Fruit fly (Drosophila melanogaster) whole organism, embryonic: ENCODE data around the gene uncNacbeta.
A peak's percentile ranks its signal among the peaks of the same experiment; 100 is the strongest.

Experiments used
- Antp ChIP-seq: fragments of 200-800 bp; sonication (Bioruptor generic); optimal IDR thresholded peaks from 3 replicates; lab custom pipeline; 2016; ENCODE audit warnings: missing biosample characterization, missing genetic modification characterization
- Awh ChIP-seq: fragments of 200-800 bp; sonication (Bioruptor generic); IDR thresholded peaks from 2 replicates; pipeline ENCODE4, ENCODE4 v1.3.6; 2022; ENCODE audit warnings: missing biosample characterization, missing genetic modification characterization
- CG10543 ChIP-seq: fragments of 200-800 bp; sonication (Bioruptor generic); optimal IDR thresholded peaks from 3 replicates; lab custom pipeline; 2017; ENCODE audit warnings: missing biosample characterization, mild to moderate bottlenecking, missing genetic modification characterization, moderate library complexity
- CG11085 ChIP-seq: fragments of 200-800 bp; sonication (Bioruptor generic); IDR thresholded peaks from 2 replicates; pipeline ENCODE4 v1.3.6; 2022; ENCODE audit warnings: missing biosample characterization, missing genetic modification characterization
- CG11398 ChIP-seq: fragments of 200-800 bp; sonication (Bioruptor generic); optimal IDR thresholded peaks from 2 replicates; lab custom pipeline; 2016; ENCODE audit warnings: missing biosample characterization, missing genetic modification characterization
- CG11456 ChIP-seq: fragments of 200-800 bp; sonication (Bioruptor generic); IDR thresholded peaks from 3 replicates; pipeline ENCODE4 v1.3.6; 2022; ENCODE audit warnings: missing biosample characterization, missing genetic modification characterization
- CG12071 ChIP-seq: fragments of 200-800 bp; sonication (Bioruptor generic); optimal IDR thresholded peaks from 3 replicates; lab custom pipeline; 2018; ENCODE audit warnings: missing biosample characterization, mild to moderate bottlenecking, missing genetic modification characterization
- CG12299 ChIP-seq: fragments of 200-800 bp; sonication (Bioruptor generic); optimal IDR thresholded peaks from 2 replicates; lab custom pipeline; 2018; ENCODE audit warnings: missing biosample characterization, mild to moderate bottlenecking, missing genetic modification characterization
- CG12659 ChIP-seq: fragments of 200-800 bp; sonication (Bioruptor generic); optimal IDR thresholded peaks from 3 replicates; lab custom pipeline; 2017; ENCODE audit warnings: mild to moderate bottlenecking, missing biosample characterization, missing genetic modification reagents, missing genetic modification characterization
- CG12744 ChIP-seq: fragments of 200-800 bp; sonication (Bioruptor generic); optimal IDR thresholded peaks from 2 replicates; lab custom pipeline; 2016; ENCODE audit warnings: missing biosample characterization, missing genetic modification characterization
- CG13624 ChIP-seq: fragments of 200-800 bp; sonication (Bioruptor generic); optimal IDR thresholded peaks from 2 replicates; lab custom pipeline; 2016; ENCODE audit warnings: missing biosample characterization, missing genetic modification characterization
- CG17328 ChIP-seq: fragments of 200-800 bp; sonication (Bioruptor generic); IDR thresholded peaks from 2 replicates; pipeline ENCODE4 v1.3.6; 2022; ENCODE audit warnings: missing biosample characterization, missing genetic modification characterization
- CG17359 ChIP-seq: fragments of 200-800 bp; sonication (Bioruptor generic); optimal IDR thresholded peaks from 3 replicates; lab custom pipeline; 2018; ENCODE audit warnings: missing biosample characterization, mild to moderate bottlenecking, missing genetic modification characterization, moderate library complexity
- CG2116 ChIP-seq: fragments of 200-800 bp; sonication (Bioruptor generic); optimal IDR thresholded peaks from 3 replicates; lab custom pipeline; 2018; ENCODE audit warnings: missing biosample characterization, mild to moderate bottlenecking, missing genetic modification characterization
- CG3065 ChIP-seq: fragments of 200-800 bp; sonication (Bioruptor generic); optimal IDR thresholded peaks from 2 replicates; lab custom pipeline; 2016; ENCODE audit warnings: missing biosample characterization, missing genetic modification characterization
- CG31224 ChIP-seq: fragments of 200-800 bp; sonication (Bioruptor generic); IDR thresholded peaks from 2 replicates; pipeline ENCODE4 v1.3.6; 2022; ENCODE audit warnings: missing biosample characterization, missing genetic modification characterization
- CG3847 ChIP-seq: fragments of 200-800 bp; sonication (Bioruptor generic); IDR thresholded peaks from 2 replicates; pipeline ENCODE4 v1.3.6; 2022; ENCODE audit warnings: missing biosample characterization, missing genetic modification characterization
- CG4820 ChIP-seq: fragments of 200-800 bp; sonication (Bioruptor generic); optimal IDR thresholded peaks from 3 replicates; lab custom pipeline; 2016; ENCODE audit warnings: missing biosample characterization, missing genetic modification characterization
- CG5245 ChIP-seq: fragments of 200-800 bp; sonication (Bioruptor generic); optimal IDR thresholded peaks from 3 replicates; lab custom pipeline; 2016; ENCODE audit warnings: missing biosample characterization, missing genetic modification characterization
- CG6654 ChIP-seq: fragments of 200-800 bp; sonication (Bioruptor generic); optimal IDR thresholded peaks from 2 replicates; lab custom pipeline; 2017; ENCODE audit warnings: missing biosample characterization, mild to moderate bottlenecking, missing genetic modification characterization
- CG6683 ChIP-seq: fragments of 200-800 bp; sonication (Bioruptor generic); optimal IDR thresholded peaks from 2 replicates; lab custom pipeline; 2017; ENCODE audit warnings: missing biosample characterization, mild to moderate bottlenecking, missing genetic modification characterization, missing genetic modification reagents
- CG9215 ChIP-seq: fragments of 200-800 bp; sonication (Bioruptor generic); IDR thresholded peaks from 2 replicates; pipeline ENCODE4 v1.3.6; 2022; ENCODE audit warnings: missing biosample characterization, missing genetic modification characterization
- CG9817 ChIP-seq: fragments of 200-800 bp; sonication (Bioruptor generic); optimal IDR thresholded peaks from 2 replicates; lab custom pipeline; 2018; ENCODE audit warnings: missing biosample characterization, mild to moderate bottlenecking, missing genetic modification characterization, moderate library complexity
- CoRest ChIP-seq: fragments of 200-800 bp; sonication (Bioruptor generic); optimal IDR thresholded peaks from 3 replicates; lab custom pipeline; 2018; ENCODE audit warnings: missing biosample characterization, mild to moderate bottlenecking, missing genetic modification characterization, moderate library complexity
- Dad ChIP-seq: fragments of 200-800 bp; sonication (Bioruptor generic); optimal IDR thresholded peaks from 3 replicates; lab custom pipeline; 2016; ENCODE audit warnings: missing biosample characterization, missing genetic modification characterization
- Dip2 ChIP-seq: fragments of 200-800 bp; sonication (Bioruptor generic); IDR thresholded peaks from 2 replicates; pipeline ENCODE4 v1.3.6; 2022; ENCODE audit warnings: missing biosample characterization, missing genetic modification characterization
- Drgx ChIP-seq: fragments of 200-800 bp; sonication (Bioruptor generic); IDR thresholded peaks from 2 replicates; pipeline ENCODE4 v1.3.6; 2022; ENCODE audit warnings: missing biosample characterization, missing genetic modification characterization
- E2f2 ChIP-seq: fragments of 200-800 bp; sonication (Bioruptor generic); IDR thresholded peaks from 2 replicates; pipeline ENCODE4 v1.3.6; 2022; ENCODE audit warnings: missing biosample characterization, missing genetic modification characterization
- Ets65A ChIP-seq: fragments of 200-800 bp; sonication (Bioruptor generic); peaks from one replicate; lab custom pipeline; 2016; ENCODE audit warnings: missing biosample characterization, missing genetic modification characterization
- HLH3B ChIP-seq: fragments of 200-800 bp; sonication (Bioruptor generic); IDR thresholded peaks from 2 replicates; pipeline ENCODE4 v1.3.6; 2022; ENCODE audit warnings: missing biosample characterization, missing genetic modification characterization
- HLH4C ChIP-seq: fragments of 200-800 bp; sonication (Bioruptor generic); IDR thresholded peaks from 3 replicates; pipeline ENCODE4 v1.3.6; 2022; ENCODE audit warnings: missing biosample characterization, missing genetic modification characterization; ENCODE audit not compliant: partially characterized antibody
- Optix ChIP-seq: fragments of 200-800 bp; sonication (Bioruptor generic); IDR thresholded peaks from 3 replicates; pipeline ENCODE4 v1.3.6; 2022; ENCODE audit warnings: missing biosample characterization, missing genetic modification characterization
- Scr ChIP-seq: fragments of 200-800 bp; sonication (Bioruptor generic); IDR thresholded peaks from 2 replicates; pipeline ENCODE4 v1.3.6; 2022; ENCODE audit warnings: missing biosample characterization, missing genetic modification characterization; ENCODE audit not compliant: partially characterized antibody
- Stat92E ChIP-seq, 3 experiments: fragments of >200 bp in 2 of 3; fragments of 200-800 bp in 1 of 3; sonication (Bioruptor generic) in 1 of 3; optimal IDR thresholded peaks; 2 replicates each; lab custom pipeline; 2017 to 2019; ENCODE audit warnings: missing biosample characterization in 3 of 3, missing genetic modification characterization in 3 of 3, mild to moderate bottlenecking in 1 of 3, moderate library complexity in 1 of 3
- Vsx1 ChIP-seq: fragments of 200-800 bp; sonication (Bioruptor generic); optimal IDR thresholded peaks from 2 replicates; lab custom pipeline; 2017; ENCODE audit warnings: missing biosample characterization, mild to moderate bottlenecking, missing genetic modification characterization, missing genetic modification reagents
- al ChIP-seq: fragments of 200-800 bp; sonication (Bioruptor generic); IDR thresholded peaks from 2 replicates; pipeline ENCODE4 v1.3.6; 2022; ENCODE audit warnings: missing biosample characterization, missing genetic modification characterization
- ems ChIP-seq: fragments of 200-800 bp; sonication (Bioruptor generic); optimal IDR thresholded peaks from 3 replicates; lab custom pipeline; 2016; ENCODE audit warnings: missing biosample characterization, missing genetic modification characterization
- gt ChIP-seq: fragments of 200-800 bp; sonication (Bioruptor generic); IDR thresholded peaks from 2 replicates; pipeline ENCODE4 v1.3.6; 2022; ENCODE audit warnings: missing biosample characterization, missing genetic modification characterization
- her ChIP-seq: fragments of 200-800 bp; sonication (Bioruptor generic); optimal IDR thresholded peaks from 2 replicates; lab custom pipeline; 2016; ENCODE audit warnings: missing biosample characterization, missing genetic modification characterization
- mirr ChIP-seq: fragments of 200-800 bp; sonication (Bioruptor generic); optimal IDR thresholded peaks from 3 replicates; lab custom pipeline; 2018; ENCODE audit warnings: missing biosample characterization, mild to moderate bottlenecking, missing genetic modification characterization
- nerfin-2 ChIP-seq: fragments of 200-800 bp; sonication (Bioruptor generic); IDR thresholded peaks from 2 replicates; pipeline ENCODE4 v1.3.6; 2022; ENCODE audit warnings: missing biosample characterization, missing genetic modification characterization; ENCODE audit not compliant: partially characterized antibody
- pnt ChIP-seq: fragments of 200-800 bp; sonication (Bioruptor generic); optimal IDR thresholded peaks from 3 replicates; lab custom pipeline; 2016; ENCODE audit warnings: missing biosample characterization, missing genetic modification characterization
- ro ChIP-seq: fragments of 200-800 bp; sonication (Bioruptor generic); IDR thresholded peaks from 2 replicates; pipeline ENCODE4 v1.3.6; 2022; ENCODE audit warnings: missing biosample characterization, missing genetic modification characterization
- sd ChIP-seq: fragments of 200-800 bp; sonication (Bioruptor generic); optimal IDR thresholded peaks from 3 replicates; lab custom pipeline; 2018; ENCODE audit warnings: missing biosample characterization, mild to moderate bottlenecking, missing genetic modification characterization, moderate library complexity
- sens ChIP-seq: fragments of 200-800 bp; sonication (Bioruptor generic); peaks from one replicate; lab custom pipeline; 2016; ENCODE audit warnings: missing biosample characterization, missing genetic modification characterization
- shn ChIP-seq: fragments of 200-800 bp; sonication (Bioruptor generic); optimal IDR thresholded peaks from 3 replicates; lab custom pipeline; 2016; ENCODE audit warnings: missing biosample characterization, missing genetic modification characterization
- sna ChIP-seq: fragments of 200-800 bp; sonication (Bioruptor generic); IDR thresholded peaks from 2 replicates; pipeline ENCODE4 v1.3.6; 2022; ENCODE audit warnings: missing biosample characterization, missing genetic modification characterization; ENCODE audit not compliant: partially characterized antibody
- sob ChIP-seq: fragments of 200-800 bp; sonication (Bioruptor generic); IDR thresholded peaks from 2 replicates; pipeline ENCODE4 v1.3.6; 2022; ENCODE audit warnings: missing biosample characterization, missing genetic modification characterization
- stc ChIP-seq: fragments of 200-800 bp; sonication (Bioruptor generic); IDR thresholded peaks from 2 replicates; pipeline ENCODE4 v1.3.6; 2022; ENCODE audit warnings: missing biosample characterization, missing genetic modification characterization
- zf30C ChIP-seq: fragments of 200-800 bp; sonication (Bioruptor generic); optimal IDR thresholded peaks from 3 replicates; lab custom pipeline; 2018; ENCODE audit warnings: missing biosample characterization, mild to moderate bottlenecking, missing genetic modification characterization

The uncNacbeta gene

dm6 chr2L:520331-521000 lies 43.2 kb downstream of the uncNacbeta start (continued):
- peak; percentile 78 for TF ChIP-seq zf30C
- peak; percentile 27; the same call in 1 of the 2 replicates for TF ChIP-seq CG31224 (GFP tag; lab: Robert Waterston, UW)
- TF ChIP-seq CG10543 (GFP tag; lab: Kevin White, UChicago), result no peak
- TF ChIP-seq Ets65A, result peak; percentile 92
- peak; percentile 70 for TF ChIP-seq shn (GFP tag; lab: Kevin White, UChicago)
- no peak for TF ChIP-seq mirr (GFP tag; lab: Kevin White, UChicago)
- TF ChIP-seq CoRest, result peak; percentile 91
- TF ChIP-seq Scr (GFP tag; lab: Robert Waterston, UW), result no peak
- peak; percentile 83 for TF ChIP-seq Antp (GFP tag; lab: Kevin White, UChicago)
- peak; percentile 81 for TF ChIP-seq CG5245
- peak; percentile 78; the same call in 1 of the 2 replicates for TF ChIP-seq ro (GFP tag; lab: Robert Waterston, UW)
- TF ChIP-seq E2f2 (GFP tag; lab: Robert Waterston, UW), result peak; percentile 57
- TF ChIP-seq CG12299 (tag; lab: Kevin White, UChicago), result peak; percentile 74
- peak; percentile 86 for TF ChIP-seq ems (GFP tag; lab: Kevin White, UChicago)
- TF ChIP-seq sna, result no peak
- peak; percentile 84 for TF ChIP-seq pnt (GFP tag; lab: Kevin White, UChicago)
- TF ChIP-seq CG17359, result peak; percentile 92
- TF ChIP-seq CG12071 (GFP tag; lab: Kevin White, UChicago), result peak; percentile 62
- no peak for TF ChIP-seq HLH4C (GFP tag; lab: Robert Waterston, UW)
- TF ChIP-seq Dip2 (GFP tag; lab: Robert Waterston, UW), result no peak
- TF ChIP-seq CG11456 (GFP tag; lab: Robert Waterston, UW), result peak; percentile 58; the same call in 2 of the 3 replicates
- peak; percentile 40 for TF ChIP-seq CG3847
- peak; percentile 81 for TF ChIP-seq CG12744 (GFP tag; lab: Kevin White, UChicago)
- TF ChIP-seq al (GFP tag; lab: Robert Waterston, UW), result no peak
- peak; percentile 68 for TF ChIP-seq CG11398 (GFP tag; lab: Kevin White, UChicago)
- peak; percentile 81 for TF ChIP-seq Awh
- TF ChIP-seq Stat92E (GFP tag; optimal IDR thresholded peaks at IDR 0.05; lab: Kevin White, UChicago), result peak in 1 of 3 experiments; percentile 84
- peak; percentile 77 for TF ChIP-seq Dad (GFP tag; lab: Kevin White, UChicago)
- peak; percentile 99 for TF ChIP-seq sens (GFP tag; lab: Kevin White, UChicago)
- TF ChIP-seq CG9817 (tag; lab: Kevin White, UChicago), result peak; percentile 58
- no peak for TF ChIP-seq gt (GFP tag; lab: Robert Waterston, UW)
- peak; percentile 80 for TF ChIP-seq Optix
- TF ChIP-seq CG4820, result peak; percentile 83
- TF ChIP-seq CG12659, result peak; percentile 83
- TF ChIP-seq CG6683, result peak; percentile 25
- no peak for TF ChIP-seq nerfin-2
- TF ChIP-seq CG2116 (GFP tag; lab: Kevin White, UChicago), result peak; percentile 61
- peak; percentile 92 for TF ChIP-seq CG17328 (GFP tag; lab: Robert Waterston, UW)
- TF ChIP-seq Vsx1, result peak; percentile 76
- TF ChIP-seq CG11085 (GFP tag; lab: Robert Waterston, UW), result peak; percentile 52; the same call in 1 of the 2 replicates
- peak; percentile 62 for TF ChIP-seq sd (tag; lab: Kevin White, UChicago)
- TF ChIP-seq CG6654 (GFP tag; lab: Kevin White, UChicago), result no peak
- TF ChIP-seq CG3065 (GFP tag; lab: Kevin White, UChicago), result peak; percentile 60
- TF ChIP-seq stc (GFP tag; lab: Robert Waterston, UW), result peak; percentile 90
- peak; percentile 39; the same call in 1 of the 2 replicates for TF ChIP-seq CG9215 (GFP tag; lab: Robert Waterston, UW)
- TF ChIP-seq her (GFP tag; lab: Kevin White, UChicago), result peak; percentile 75
- TF ChIP-seq Drgx, result 0 out of 2 replicates have a peak, but pooled peaks have one; percentile 26
- TF ChIP-seq HLH3B (GFP tag; lab: Robert Waterston, UW), result peak; percentile 92
- TF ChIP-seq CG13624 (GFP tag; lab: Kevin White, UChicago), result peak; percentile 71
- peak; percentile 83 for TF ChIP-seq sob (GFP tag; lab: Robert Waterston, UW)
